Worm (Caenorhabditis elegans) whole organism, young adult: ENCODE data around the gene C46G7.5.
A peak's percentile ranks its signal among the peaks of the same experiment; 100 is the strongest.

ENCODE experiments used
- D2030.7 ChIP-seq: fragments of 200-800 bp; sonication (Bioruptor generic); IDR thresholded peaks from 2 replicates; pipeline ENCODE4 v1.3.6; 2022; ENCODE audit warnings: missing genetic modification reagents, missing genetic modification characterization, missing compliant biosample characterization
- F10E7.11 ChIP-seq: sonication (generic microtip); optimal IDR thresholded peaks from 2 replicates; lab custom pipeline; 2017; ENCODE audit warnings: mild to moderate bottlenecking, missing genetic modification characterization, moderate library complexity, missing compliant biosample characterization
- F52B5.7 ChIP-seq: sonication (generic microtip); optimal IDR thresholded peaks from 2 replicates; lab custom pipeline; 2016; ENCODE audit warnings: mild to moderate bottlenecking, missing genetic modification characterization, missing compliant biosample characterization
- atf-7 ChIP-seq: sonication (generic microtip); optimal IDR thresholded peaks from 2 replicates; lab custom pipeline; 2017; ENCODE audit warnings: mild to moderate bottlenecking, missing genetic modification characterization, missing compliant biosample characterization
- ets-4 ChIP-seq: fragments of 200-800 bp; sonication (Bioruptor generic); optimal IDR thresholded peaks from 2 replicates; lab custom pipeline; 2018; ENCODE audit warnings: mild to moderate bottlenecking, missing genetic modification characterization, missing compliant biosample characterization
- gei-17 ChIP-seq: fragments of 200-800 bp; sonication (Bioruptor generic); optimal IDR thresholded peaks from 2 replicates; lab custom pipeline; 2018; ENCODE audit warnings: mild to moderate bottlenecking, missing genetic modification characterization, missing compliant biosample characterization
- nhr-27 ChIP-seq: fragments of 200-800 bp; sonication (Bioruptor generic); optimal IDR thresholded peaks from 2 replicates; lab custom pipeline; 2018; ENCODE audit warnings: mild to moderate bottlenecking, missing genetic modification characterization, moderate library complexity, missing compliant biosample characterization
- nhr-80 ChIP-seq: sonication (generic microtip); optimal IDR thresholded peaks from 2 replicates; lab custom pipeline; 2016; ENCODE audit warnings: missing genetic modification characterization, missing compliant biosample characterization
- unc-62 ChIP-seq: fragments of 150-350 bp; optimal IDR thresholded peaks from 2 replicates; lab custom pipeline; 2014; ENCODE audit warnings: missing biosample characterization, missing genetic modification reagents, missing genetic modification characterization
- ztf-18 ChIP-seq: sonication (generic microtip); optimal IDR thresholded peaks from 2 replicates; lab custom pipeline; 2016; ENCODE audit warnings: missing genotype, mild to moderate bottlenecking, missing genetic modification characterization, missing compliant biosample characterization

DNA sequence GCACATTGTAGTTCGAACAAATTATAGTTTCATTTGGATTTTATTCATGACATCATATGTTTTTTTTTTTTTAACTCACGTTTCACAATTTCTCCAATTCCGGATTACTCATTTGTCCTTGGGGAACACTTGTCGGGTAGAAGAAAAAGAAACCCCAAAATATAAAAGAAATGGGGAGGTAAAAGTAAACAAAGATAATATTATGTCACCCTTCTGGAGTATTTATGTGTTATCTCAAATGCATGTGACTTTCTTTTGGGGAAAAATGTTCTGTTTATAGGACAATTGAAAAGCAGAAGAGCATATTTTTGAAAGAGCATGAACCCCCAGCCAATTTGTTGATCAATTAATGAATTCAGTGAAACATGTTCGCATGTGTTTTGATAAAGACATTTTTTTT, 40.4 kb upstream of the C46G7.5 start:
- TF ChIP-seq nhr-80 (tag; lab: Kevin White, UChicago) = peak; percentile 21
- TF ChIP-seq atf-7 (tag; lab: Kevin White, UChicago) = no peak
- TF ChIP-seq F52B5.7 (tag; lab: Kevin White, UChicago) = no peak
- TF ChIP-seq unc-62 (GFP tag; lab: Kevin White, UChicago) = no peak
- TF ChIP-seq D2030.7 (GFP tag; lab: Robert Waterston, UW) = no peak
- no peak for TF ChIP-seq nhr-27 (tag; lab: Kevin White, UChicago)
- no peak for TF ChIP-seq ets-4 (GFP tag; lab: Kevin White, UChicago)
- TF ChIP-seq gei-17 = no peak
- no peak for TF ChIP-seq F10E7.11
- TF ChIP-seq ztf-18 (tag; lab: Kevin White, UChicago) = no peak
